Worm (Caenorhabditis elegans): ENCODE results near the gene str-244.

str-244 gene

DNA sequence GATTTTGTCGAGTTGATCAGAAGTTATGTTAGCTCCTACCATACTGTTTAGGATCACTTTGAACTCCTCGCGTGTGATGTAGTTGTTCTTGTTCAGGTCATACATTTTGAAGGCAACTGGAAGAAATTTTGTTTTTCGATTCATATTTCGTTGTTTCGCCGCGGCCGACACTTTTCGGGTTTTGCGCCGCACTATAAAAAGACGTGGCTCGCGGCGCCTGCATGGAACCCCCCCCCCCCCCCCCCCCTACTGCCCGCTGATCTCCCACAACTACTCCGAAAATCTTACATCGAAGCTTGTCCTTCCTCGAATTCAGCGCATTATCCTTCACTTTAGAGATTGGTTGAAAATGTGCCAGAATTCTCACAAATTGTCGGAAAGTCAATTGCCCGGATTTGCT lies 20.8 kb downstream of the str-244 start:
- no peak for TF ChIP-seq Y105C5A.15 (GFP tag; IDR thresholded peaks at IDR 0.05)
- peak; percentile 82 for TF ChIP-seq set-16 (GFP tag; IDR thresholded peaks at IDR 0.05)

DNA sequence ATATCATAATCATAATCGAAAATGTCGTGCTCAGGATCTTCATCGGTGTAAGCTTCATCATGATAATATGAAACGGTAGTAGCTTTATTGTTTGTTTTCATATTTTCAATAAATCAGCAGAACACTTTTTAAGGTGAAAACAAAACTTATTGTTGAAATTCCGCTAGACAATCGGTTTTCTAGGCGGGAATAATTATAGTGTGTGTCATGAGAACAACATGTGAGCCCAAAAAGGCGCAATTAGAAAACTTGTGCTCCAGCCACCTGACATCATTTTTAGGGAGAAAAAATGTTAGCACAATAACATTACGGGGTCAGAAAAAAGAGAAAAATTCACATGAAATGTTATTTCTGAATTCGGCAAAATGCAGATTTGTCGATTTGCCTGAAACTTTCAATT lies 24.7 kb downstream of the str-244 start, which contains the start of gene srw-8:
Gene srw-8, minus strand, starts transcription at position 101 of the 400 bp plus-strand sequence.
- no peak for TF ChIP-seq unc-39 (tag; optimal IDR thresholded peaks at IDR 0.05)
- TF ChIP-seq R02D3.7 (tag; optimal IDR thresholded peaks at IDR 0.05), result no peak
- no peak for TF ChIP-seq Y5F2A.4 (GFP tag; optimal IDR thresholded peaks at IDR 0.05)
- TF ChIP-seq sdz-12 (GFP tag; optimal IDR thresholded peaks at IDR 0.05), result no peak
- TF ChIP-seq ceh-20 (GFP tag; IDR thresholded peaks at IDR 0.05), result no peak
- no peak for TF ChIP-seq arid-1 (GFP tag; conservative IDR thresholded peaks at IDR 0.05)
- TF ChIP-seq php-3 (GFP tag; IDR thresholded peaks at IDR 0.05), result no peak
- TF ChIP-seq nhr-102 (tag; optimal IDR thresholded peaks at IDR 0.05), result no peak
- no peak for TF ChIP-seq daf-8 (GFP tag; IDR thresholded peaks at IDR 0.05)
- TF ChIP-seq ctbp-1 (GFP tag; IDR thresholded peaks at IDR 0.05), result no peak
- no peak for TF ChIP-seq unc-62 (GFP tag; optimal IDR thresholded peaks at IDR 0.05 in 1 of 2)
- no peak for TF ChIP-seq unc-62 (tag; optimal IDR thresholded peaks at IDR 0.05)
- no peak for TF ChIP-seq ceh-32 (tag; optimal IDR thresholded peaks at IDR 0.05; ENCODE audit: poor library complexity)
- no peak for TF ChIP-seq ceh-62 (tag; optimal IDR thresholded peaks at IDR 0.05)

DNA sequence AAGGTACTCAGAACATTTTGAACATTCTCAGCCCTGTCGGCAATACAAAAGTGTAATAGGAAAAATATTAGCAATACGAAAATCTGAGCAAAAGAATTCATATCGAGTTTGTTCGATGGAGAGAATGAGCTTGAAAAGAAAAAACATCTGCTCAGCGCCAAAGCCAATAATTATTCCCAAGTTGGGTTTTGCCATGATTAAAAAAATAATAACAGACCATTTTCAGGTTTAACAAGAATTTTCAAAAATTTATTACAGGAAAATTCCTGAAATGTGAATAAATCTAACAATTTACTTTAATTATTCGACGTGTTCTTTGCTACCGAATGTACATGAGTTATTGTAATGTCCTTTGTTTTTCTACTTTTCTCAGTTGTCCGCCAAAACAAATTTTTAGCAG lies 26.6 kb downstream of the str-244 start, which contains the start of gene irld-38:
Gene irld-38, minus strand, starts transcription at position 101 of the 400 bp plus-strand sequence.
- TF ChIP-seq ceh-32 (tag; optimal IDR thresholded peaks at IDR 0.05; ENCODE audit: poor library complexity) (no peak), lin-15B (tag; optimal IDR thresholded peaks at IDR 0.05) (no peak), ctbp-1 (GFP tag; IDR thresholded peaks at IDR 0.05) (no peak)

DNA sequence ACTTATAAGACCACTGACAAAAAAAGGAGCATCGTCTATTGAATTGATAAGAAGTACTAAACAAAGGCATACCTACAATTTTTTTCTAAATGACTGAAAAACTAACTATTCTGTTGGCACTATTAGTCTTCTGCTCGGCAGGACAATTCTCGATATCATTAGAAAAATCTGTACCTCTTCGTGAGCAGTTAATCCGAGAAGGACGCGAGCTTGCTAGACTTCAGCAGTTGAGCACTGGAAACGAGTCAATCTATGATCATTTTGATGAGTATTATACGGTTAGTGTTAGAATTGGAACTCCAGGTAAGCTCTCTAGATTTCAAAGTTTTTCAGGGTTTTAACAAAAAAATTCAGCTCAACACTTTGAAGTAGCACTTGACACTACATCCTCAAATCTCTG lies 30.7 kb downstream of the str-244 start, which contains the start of gene asp-7:
Gene asp-7, plus strand, starts transcription at position 81 of the 400 bp plus-strand sequence.
- TF ChIP-seq pqm-1 (tag; optimal IDR thresholded peaks at IDR 0.05) (peak; percentile 12), cey-2 (tag; optimal IDR thresholded peaks at IDR 0.05; ENCODE audit: borderline replicate concordance, insufficient read depth) (no peak), aha-1 (tag) (peak; percentile 73)

DNA sequence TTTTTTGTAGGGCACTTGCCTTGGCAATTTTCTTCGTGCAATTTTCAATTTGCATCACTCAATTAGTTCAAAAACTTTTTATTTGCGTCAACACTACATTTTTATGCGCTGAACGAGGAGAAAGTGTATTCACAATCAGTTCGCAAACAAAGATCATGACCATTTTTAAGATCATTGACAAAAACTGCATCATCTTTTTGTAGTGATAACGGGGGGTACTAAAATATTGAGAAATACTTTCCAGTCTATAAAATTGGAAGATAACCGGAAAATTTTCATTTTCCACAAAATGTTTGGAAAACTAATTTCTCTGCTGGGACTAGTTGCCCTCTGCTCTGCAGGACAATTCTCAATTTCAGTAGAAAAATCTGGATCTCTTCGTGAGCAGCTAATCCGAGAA lies 34.6 kb downstream of the str-244 start, which contains the start of gene asp-8:
Gene asp-8, plus strand, starts transcription at position 276 of the 400 bp plus-strand sequence.
- no peak for TF ChIP-seq mdt-29 (GFP tag; IDR thresholded peaks at IDR 0.05)
- no peak for TF ChIP-seq daf-19 (GFP tag; conservative IDR thresholded peaks at IDR 0.05)
- TF ChIP-seq php-3 (GFP tag; IDR thresholded peaks at IDR 0.05), result no peak
- no peak for TF ChIP-seq lin-29 (GFP tag; IDR thresholded peaks at IDR 0.05)
- no peak for TF ChIP-seq unc-39 (tag; optimal IDR thresholded peaks at IDR 0.05)
- TF ChIP-seq zfp-3 (GFP tag; conservative IDR thresholded peaks at IDR 0.05), result no peak
- no peak for TF ChIP-seq fos-1 (tag; optimal IDR thresholded peaks at IDR 0.05)
- no peak for TF ChIP-seq dmd-9 (GFP tag; IDR thresholded peaks at IDR 0.05)
- no peak for TF ChIP-seq tag-97 (GFP tag; IDR thresholded peaks at IDR 0.05)
- no peak for TF ChIP-seq daf-16 (GFP tag; optimal IDR thresholded peaks at IDR 0.05)
- peak; percentile 63 for TF ChIP-seq daf-16 (tag; optimal IDR thresholded peaks at IDR 0.05)
- TF ChIP-seq nhr-41 (GFP tag; IDR thresholded peaks at IDR 0.05), result no peak
- peak; percentile 75 for TF ChIP-seq nhr-28 (tag; optimal IDR thresholded peaks at IDR 0.05)

DNA sequence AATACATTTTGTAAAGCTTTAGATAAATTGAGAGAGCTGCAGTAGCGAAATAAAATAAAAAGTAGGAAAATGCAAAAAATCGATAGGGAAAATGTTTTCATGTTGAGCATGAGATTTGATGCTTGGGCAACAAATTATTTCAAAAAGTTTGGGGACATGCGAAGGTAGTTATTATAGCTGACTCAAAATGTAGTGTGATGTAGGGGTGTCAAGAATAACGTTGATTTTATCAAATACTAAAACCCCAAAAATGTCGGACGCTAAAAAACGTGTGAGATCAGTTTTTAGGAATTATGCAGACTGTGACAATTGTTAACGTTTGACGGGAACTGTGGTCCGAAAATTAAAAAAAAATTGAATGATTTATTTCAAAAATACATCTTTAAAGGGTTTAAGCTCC lies 37.6 kb downstream of the str-244 start, which contains the start of gene irld-12:
Gene irld-12, minus strand, starts transcription at position 101 of the 400 bp plus-strand sequence.
- TF ChIP-seq ces-1 (GFP tag; optimal IDR thresholded peaks at IDR 0.05), result no peak
- TF ChIP-seq nhr-76 (tag; optimal IDR thresholded peaks at IDR 0.05), result no peak
- TF ChIP-seq unc-62 (GFP tag; optimal IDR thresholded peaks at IDR 0.05 in 1 of 2), result no peak
- TF ChIP-seq unc-62 (tag; optimal IDR thresholded peaks at IDR 0.05), result no peak
